Fruit fly (Drosophila melanogaster) whole organism, embryonic: ENCODE data around the gene Rabex-5.
A peak's percentile ranks its signal among the peaks of the same experiment; 100 is the strongest.

Source experiments
- Aef1 ChIP-seq: fragments of 200-800 bp; sonication (Bioruptor generic); IDR thresholded peaks from 3 replicates; pipeline ENCODE4 v1.3.6; 2022; ENCODE audit warnings: missing biosample characterization, missing genetic modification characterization
- CG10431 ChIP-seq: fragments of 200-800 bp; sonication (Bioruptor generic); optimal IDR thresholded peaks from 3 replicates; lab custom pipeline; 2018; ENCODE audit warnings: missing biosample characterization, mild to moderate bottlenecking, missing genetic modification characterization
- CG10543 ChIP-seq: fragments of 200-800 bp; sonication (Bioruptor generic); optimal IDR thresholded peaks from 3 replicates; lab custom pipeline; 2017; ENCODE audit warnings: missing biosample characterization, mild to moderate bottlenecking, missing genetic modification characterization, moderate library complexity
- CG11247 ChIP-seq: fragments of 200-800 bp; sonication (Bioruptor generic); IDR thresholded peaks from 2 replicates; pipeline ENCODE4 v1.3.6; 2022; ENCODE audit warnings: missing biosample characterization, missing genetic modification characterization
- CG11560 ChIP-seq: fragments of 200-800 bp; sonication (Bioruptor generic); IDR thresholded peaks from 3 replicates; pipeline ENCODE4 v1.3.6; 2022; ENCODE audit warnings: missing biosample characterization, missing genetic modification characterization
- CG11695 ChIP-seq: fragments of 200-800 bp; sonication (Bioruptor generic); IDR thresholded peaks from 3 replicates; pipeline ENCODE4 v1.3.6; 2022; ENCODE audit warnings: missing biosample characterization, missing genetic modification characterization
- CG12236 ChIP-seq: fragments of 200-800 bp; sonication (Bioruptor generic); optimal IDR thresholded peaks from 2 replicates; lab custom pipeline; 2016; ENCODE audit warnings: missing biosample characterization, missing genetic modification characterization
- CG17802 ChIP-seq: fragments of 200-800 bp; sonication (Bioruptor generic); optimal IDR thresholded peaks from 2 replicates; lab custom pipeline; 2018; ENCODE audit warnings: missing biosample characterization, mild to moderate bottlenecking, missing genetic modification characterization, moderate library complexity
- CG18619 ChIP-seq: fragments of 200-800 bp; sonication (Bioruptor generic); optimal IDR thresholded peaks from 3 replicates; lab custom pipeline; 2017; ENCODE audit warnings: missing biosample characterization, mild to moderate bottlenecking, missing genetic modification characterization
- CG2120 ChIP-seq: fragments of 200-800 bp; sonication (Bioruptor generic); optimal IDR thresholded peaks from 3 replicates; lab custom pipeline; 2016; ENCODE audit warnings: missing biosample characterization, missing genetic modification characterization
- CG3163 ChIP-seq: fragments of 200-800 bp; sonication (Bioruptor generic); optimal IDR thresholded peaks from 3 replicates; lab custom pipeline; 2016; ENCODE audit warnings: missing biosample characterization, missing genetic modification characterization
- CG32767 ChIP-seq: fragments of 200-800 bp; sonication (Bioruptor generic); IDR thresholded peaks from 2 replicates; pipeline ENCODE4 v1.3.6; 2022; ENCODE audit warnings: missing biosample characterization, missing genetic modification characterization
- CG3407 ChIP-seq: fragments of 200-800 bp; sonication (Bioruptor generic); optimal IDR thresholded peaks from 2 replicates; lab custom pipeline; 2018; ENCODE audit warnings: missing biosample characterization, mild to moderate bottlenecking, missing genetic modification characterization
- CG3995 ChIP-seq: fragments of 200-800 bp; sonication (Bioruptor generic); optimal IDR thresholded peaks from 3 replicates; lab custom pipeline; 2016; ENCODE audit warnings: missing biosample characterization, missing genetic modification characterization
- CG4328 ChIP-seq: fragments of 200-800 bp; sonication (Bioruptor generic); optimal IDR thresholded peaks from 3 replicates; lab custom pipeline; 2017; ENCODE audit warnings: missing biosample characterization, missing genetic modification reagents, missing genetic modification characterization
- CG4360 ChIP-seq: fragments of 200-800 bp; sonication (Bioruptor generic); IDR thresholded peaks from 2 replicates; pipeline ENCODE4 v1.3.6; 2022; ENCODE audit warnings: missing biosample characterization, missing genetic modification characterization
- CG4820 ChIP-seq: fragments of 200-800 bp; sonication (Bioruptor generic); optimal IDR thresholded peaks from 3 replicates; lab custom pipeline; 2016; ENCODE audit warnings: missing biosample characterization, missing genetic modification characterization
- CG6791 ChIP-seq: fragments of 200-800 bp; sonication (Bioruptor generic); IDR thresholded peaks from 3 replicates; pipeline ENCODE4 v1.3.6; 2022; ENCODE audit warnings: missing biosample characterization, missing genetic modification characterization; ENCODE audit not compliant: partially characterized antibody
- CG6854 ChIP-seq: fragments of 200-800 bp; sonication (Bioruptor generic); optimal IDR thresholded peaks from 3 replicates; lab custom pipeline; 2017; ENCODE audit warnings: missing biosample characterization, mild to moderate bottlenecking, missing genetic modification characterization
- CG7372 ChIP-seq: fragments of 200-800 bp; sonication (Bioruptor generic); IDR thresholded peaks from 2 replicates; pipeline ENCODE4 v1.3.6; 2022; ENCODE audit warnings: missing biosample characterization, missing genetic modification characterization
- CG7556 ChIP-seq: fragments of 200-800 bp; sonication (Bioruptor generic); optimal IDR thresholded peaks from 2 replicates; lab custom pipeline; 2017; ENCODE audit warnings: missing biosample characterization, mild to moderate bottlenecking, missing genetic modification characterization
- CG7928 ChIP-seq: fragments of 200-800 bp; sonication (Bioruptor generic); optimal IDR thresholded peaks from 2 replicates; lab custom pipeline; 2017; ENCODE audit warnings: missing biosample characterization, mild to moderate bottlenecking, missing genetic modification characterization
- CG8924 ChIP-seq: fragments of 200-800 bp; optimal IDR thresholded peaks from 3 replicates; lab custom pipeline; 2019; ENCODE audit warnings: missing biosample characterization, mild to moderate bottlenecking, missing genetic modification characterization, moderate library complexity
- CG9215 ChIP-seq: fragments of 200-800 bp; sonication (Bioruptor generic); IDR thresholded peaks from 2 replicates; pipeline ENCODE4 v1.3.6; 2022; ENCODE audit warnings: missing biosample characterization, missing genetic modification characterization
- CG9797 ChIP-seq: fragments of 200-800 bp; sonication (Bioruptor generic); optimal IDR thresholded peaks from 3 replicates; lab custom pipeline; 2018; ENCODE audit warnings: missing biosample characterization, mild to moderate bottlenecking, missing genetic modification characterization
- CkIIα-i1 ChIP-seq: fragments of 200-800 bp; sonication (Bioruptor generic); IDR thresholded peaks from 2 replicates; pipeline ENCODE4 v1.3.6; 2022; ENCODE audit warnings: missing biosample characterization, missing genetic modification characterization
- H2.0 ChIP-seq: fragments of 200-800 bp; sonication (Bioruptor generic); IDR thresholded peaks from 2 replicates; pipeline ENCODE4 v1.3.6; 2022; ENCODE audit warnings: missing biosample characterization, missing genetic modification characterization
- Mes4 ChIP-seq: fragments of 200-800 bp; sonication (Bioruptor generic); optimal IDR thresholded peaks from 2 replicates; lab custom pipeline; 2016; ENCODE audit warnings: missing biosample characterization, missing genetic modification characterization
- Nf-YA ChIP-seq: fragments of 200-800 bp; sonication (Bioruptor generic); IDR thresholded peaks from 2 replicates; pipeline ENCODE4 v1.3.6; 2022; ENCODE audit warnings: missing biosample characterization, missing genetic modification characterization
- Nf-YB ChIP-seq: fragments of 200-800 bp; sonication (Bioruptor generic); optimal IDR thresholded peaks from 3 replicates; lab custom pipeline; 2019; ENCODE audit warnings: missing biosample characterization, mild to moderate bottlenecking, missing genetic modification characterization, moderate library complexity
- Nf-YC ChIP-seq: fragments of 200-800 bp; optimal IDR thresholded peaks from 3 replicates; lab custom pipeline; 2019; ENCODE audit warnings: missing biosample characterization, mild to moderate bottlenecking, missing genetic modification characterization, moderate library complexity
- Opbp ChIP-seq: fragments of 200-800 bp; sonication (Bioruptor generic); IDR thresholded peaks from 3 replicates; pipeline ENCODE4 v1.3.6; 2022; ENCODE audit warnings: missing biosample characterization, missing genetic modification characterization; ENCODE audit not compliant: partially characterized antibody
- Ravus ChIP-seq: fragments of 200-800 bp; sonication (Bioruptor generic); IDR thresholded peaks from 2 replicates; pipeline ENCODE4 v1.3.6; 2022; ENCODE audit warnings: missing biosample characterization, missing genetic modification characterization
- Six4 ChIP-seq: fragments of 200-800 bp; sonication (Bioruptor generic); optimal IDR thresholded peaks from 2 replicates; lab custom pipeline; 2016; ENCODE audit warnings: missing biosample characterization, missing genetic modification characterization
- Vsx1 ChIP-seq: fragments of 200-800 bp; sonication (Bioruptor generic); optimal IDR thresholded peaks from 2 replicates; lab custom pipeline; 2017; ENCODE audit warnings: missing biosample characterization, mild to moderate bottlenecking, missing genetic modification characterization, missing genetic modification reagents
- ab ChIP-seq: fragments of 200-800 bp; sonication (Bioruptor generic); optimal IDR thresholded peaks from 2 replicates; lab custom pipeline; 2016; ENCODE audit warnings: missing biosample characterization, missing genetic modification characterization
- bigmax ChIP-seq: fragments of 200-800 bp; sonication (Bioruptor generic); optimal IDR thresholded peaks from 2 replicates; lab custom pipeline; 2018; ENCODE audit warnings: missing biosample characterization, mild to moderate bottlenecking, missing genetic modification characterization
- cas ChIP-seq: fragments of 200-800 bp; sonication (Bioruptor generic); IDR thresholded peaks from 2 replicates; pipeline ENCODE4 v1.3.6; 2022; ENCODE audit warnings: missing biosample characterization, missing genetic modification characterization
- croc ChIP-seq: fragments of 200-800 bp; sonication (Bioruptor generic); conservative IDR thresholded peaks from 3 replicates; pipeline ENCODE4 v1.3.6; 2022; ENCODE audit warnings: missing biosample characterization, missing genetic modification characterization
- hb ChIP-seq: fragments of 200-800 bp; sonication (Bioruptor generic); IDR thresholded peaks from 3 replicates; pipeline ENCODE4 v1.3.6; 2022; ENCODE audit warnings: missing biosample characterization, missing genetic modification characterization; ENCODE audit not compliant: partially characterized antibody
- hbn ChIP-seq: fragments of 200-800 bp; sonication (Bioruptor generic); IDR thresholded peaks from 2 replicates; pipeline ENCODE4 v1.3.6; 2022; ENCODE audit warnings: missing biosample characterization, missing genetic modification characterization; ENCODE audit not compliant: partially characterized antibody
- hth ChIP-seq: fragments of >200 bp; optimal IDR thresholded peaks from 2 replicates; lab custom pipeline; 2017; ENCODE audit warnings: inconsistent platforms
- ind ChIP-seq: fragments of 200-800 bp; sonication (Bioruptor generic); optimal IDR thresholded peaks from 3 replicates; lab custom pipeline; 2016; ENCODE audit warnings: missing biosample characterization, missing genetic modification characterization
- luna ChIP-seq: fragments of 200-800 bp; sonication (Bioruptor generic); optimal IDR thresholded peaks from 2 replicates; lab custom pipeline; 2016; ENCODE audit warnings: missing biosample characterization, missing genetic modification characterization
- nerfin-2 ChIP-seq: fragments of 200-800 bp; sonication (Bioruptor generic); IDR thresholded peaks from 2 replicates; pipeline ENCODE4 v1.3.6; 2022; ENCODE audit warnings: missing biosample characterization, missing genetic modification characterization; ENCODE audit not compliant: partially characterized antibody
- row ChIP-seq: fragments of 200-800 bp; sonication (Bioruptor generic); IDR thresholded peaks from 3 replicates; pipeline ENCODE4 v1.3.6; 2022; ENCODE audit warnings: missing biosample characterization, missing genetic modification characterization
- scrt ChIP-seq: fragments of 200-800 bp; sonication (Bioruptor generic); optimal IDR thresholded peaks from 2 replicates; lab custom pipeline; 2018; ENCODE audit warnings: missing biosample characterization, mild to moderate bottlenecking, missing genetic modification characterization, moderate library complexity
- so ChIP-seq: fragments of 200-800 bp; sonication (Bioruptor generic); IDR thresholded peaks from 3 replicates; pipeline ENCODE4 v1.3.6; 2022; ENCODE audit warnings: missing biosample characterization, missing genetic modification characterization
- sug ChIP-seq: fragments of 200-800 bp; optimal IDR thresholded peaks from 2 replicates; lab custom pipeline; 2019; ENCODE audit warnings: missing biosample characterization, mild to moderate bottlenecking, missing genetic modification characterization, moderate library complexity
- wdn ChIP-seq: fragments of 200-800 bp; sonication (Bioruptor generic); IDR thresholded peaks from 2 replicates; pipeline ENCODE4 v1.3.6; 2022; ENCODE audit warnings: missing biosample characterization, missing genetic modification characterization
- yki ChIP-seq: fragments of >200 bp; optimal IDR thresholded peaks from 3 replicates; lab custom pipeline; 2018

Rabex-5 gene

DNA sequence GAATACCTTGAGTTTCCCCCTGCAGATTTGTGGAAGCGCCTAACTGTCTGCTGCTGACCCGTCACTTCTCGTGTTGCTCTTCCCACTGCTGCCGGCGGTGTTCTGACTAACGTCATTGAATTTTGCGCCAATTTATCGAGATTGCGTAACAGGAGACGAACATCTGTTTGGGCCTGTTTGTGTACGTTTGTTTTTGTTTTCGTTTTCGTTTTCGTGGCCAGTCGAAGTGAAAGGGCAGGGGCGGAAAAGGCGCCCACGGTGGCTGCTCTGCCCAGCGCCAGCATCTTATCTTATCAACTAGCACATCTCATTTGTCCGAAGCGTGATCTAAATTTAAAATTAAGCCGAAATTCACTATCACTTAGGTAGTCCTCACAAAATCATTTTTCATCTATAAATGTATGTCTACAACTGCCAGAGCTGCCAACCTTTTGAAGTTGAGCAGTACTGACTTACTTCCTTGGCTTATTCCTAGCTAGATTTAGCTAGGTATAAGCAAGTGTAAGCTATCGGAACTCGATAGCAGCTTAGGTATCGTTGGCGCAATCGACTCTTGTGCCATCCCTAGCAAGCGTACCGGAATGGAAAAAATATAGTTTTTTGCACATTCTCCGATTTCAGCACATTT, 11.4 kb downstream of the Rabex-5 start, which contains the start of the genes Ctr9 and Nt5a (continued):
- TF ChIP-seq CG4820 (GFP tag; lab: Kevin White, UChicago) (no peak), CG11695 (no peak), CG11247 (GFP tag; lab: Robert Waterston, UW) (peak; percentile 67; the same call in 1 of the 2 replicates), Nf-YB (peak; percentile 8), CG3995 (peak; percentile 42), bigmax (GFP tag; lab: Kevin White, UChicago) (no peak), nerfin-2 (GFP tag; lab: Robert Waterston, UW) (peak; percentile 49), Six4 (GFP tag; lab: Kevin White, UChicago) (peak; percentile 8), CG3407 (GFP tag; lab: Kevin White, UChicago) (no peak), Opbp (GFP tag; lab: Robert Waterston, UW) (peak; percentile 88), Nf-YC (no peak), wdn (GFP tag; lab: Robert Waterston, UW) (no peak), CG17802 (tag; lab: Kevin White, UChicago) (peak; percentile 62), CG9797 (GFP tag; lab: Kevin White, UChicago) (peak; percentile 37), Ravus (GFP tag; lab: Robert Waterston, UW) (no peak), yki (lab: Kevin White, UChicago) (no peak), CG3163 (GFP tag; lab: Kevin White, UChicago) (peak; percentile 50), CG7928 (GFP tag; lab: Kevin White, UChicago) (peak; percentile 45), CG8924 (tag; lab: Kevin White, UChicago) (peak; percentile 52), ind (GFP tag; lab: Kevin White, UChicago) (peak; percentile 38), CG4360 (0 out of 2 replicates have a peak, but pooled peaks have one; percentile 36), hbn (peak; percentile 56), CG4328 (no peak), sug (peak; percentile 75), Aef1 (GFP tag; lab: Robert Waterston, UW) (peak; percentile 49), croc (no peak), luna (GFP tag; lab: Kevin White, UChicago) (no peak), CG6791 (GFP tag; lab: Robert Waterston, UW) (peak; percentile 81), CkIIα-i1 (GFP tag; lab: Robert Waterston, UW) (no peak), ab (GFP tag; lab: Kevin White, UChicago) (no peak), so (GFP tag; lab: Robert Waterston, UW) (no peak), CG2120 (peak; percentile 84), CG18619 (GFP tag; lab: Kevin White, UChicago) (no peak), CG7556 (GFP tag; lab: Kevin White, UChicago) (peak; percentile 10), hb (GFP tag; lab: Robert Waterston, UW) (no peak; the same call in 2 of the 3 replicates), hth (no peak), cas (GFP tag; lab: Robert Waterston, UW) (peak; percentile 59; the same call in 1 of the 2 replicates), CG7372 (GFP tag; lab: Robert Waterston, UW) (no peak; the same call in 1 of the 2 replicates), Mes4 (no peak), scrt (GFP tag; lab: Kevin White, UChicago) (peak; percentile 38), Vsx1 (GFP tag; lab: Kevin White, UChicago) (no peak), CG9215 (peak; percentile 44), CG32767 (GFP tag; lab: Robert Waterston, UW) (0 out of 2 replicates have a peak, but pooled peaks have one; percentile 36), H2.0 (GFP tag; lab: Robert Waterston, UW) (0 out of 2 replicates have a peak, but pooled peaks have one; percentile 28), CG6854 (GFP tag; lab: Kevin White, UChicago) (no peak), CG11560 (no peak), CG10543 (GFP tag; lab: Kevin White, UChicago) (peak; percentile 76), row (peak; percentile 85), Nf-YA (GFP tag; lab: Robert Waterston, UW) (no peak), CG10431 (no peak), CG12236 (GFP tag; lab: Kevin White, UChicago) (no peak)
